Worm (Caenorhabditis elegans) whole organism, young adult: Measurements from ENCODE around the gene C09G1.4.

Experiments
- C17E4.6 ChIP-seq: fragments of 200-800 bp; sonication (Bioruptor generic); IDR thresholded peaks from 2 replicates; pipeline ENCODE4 v1.3.6; 2022; ENCODE audit warnings: missing genetic modification reagents, missing genetic modification characterization, missing compliant biosample characterization
- F55B11.4 ChIP-seq: sonication (generic microtip); optimal IDR thresholded peaks from 2 replicates; lab custom pipeline; 2016; ENCODE audit warnings: missing compliant biosample characterization, missing genetic modification characterization, borderline replicate concordance; ENCODE audit not compliant: insufficient read depth
- ama-1 ChIP-seq, 3 experiments: fragments of 150-350 bp in 1 of 3; sonication (generic microtip) in 2 of 3; optimal IDR thresholded peaks; 2 replicates each; lab custom pipeline; 2014 to 2018; ENCODE audit warnings: missing biosample characterization in 2 of 3, missing genetic modification characterization in 2 of 3, missing genetic modification reagents in 2 of 3
- let-607 ChIP-seq, 2 experiments: fragments of 200-800 bp in 1 of 2; sonication (Bioruptor generic) in 1 of 2; sonication (generic microtip) in 1 of 2; optimal IDR thresholded peaks; 2 replicates each; lab custom pipeline; 2016 to 2018; ENCODE audit warnings: mild to moderate bottlenecking in 2 of 2, missing compliant biosample characterization in 2 of 2, missing genetic modification characterization in 2 of 2, moderate library complexity in 2 of 2, missing genotype in 1 of 2
- nfya-1 ChIP-seq: sonication (generic microtip); optimal IDR thresholded peaks from 2 replicates; lab custom pipeline; 2017; ENCODE audit warnings: antibody characterized with exemption, missing compliant biosample characterization, missing genetic modification characterization, borderline replicate concordance; ENCODE audit not compliant: insufficient read depth
- sea-2 ChIP-seq: fragments of 200-800 bp; sonication (Bioruptor generic); IDR thresholded peaks from 2 replicates; pipeline ENCODE4 v1.3.6; 2022; ENCODE audit warnings: missing genetic modification characterization, missing compliant biosample characterization
- snpc-4 ChIP-seq, 5 experiments: fragments of 150-350 bp in 1 of 5; sonication (generic microtip) in 4 of 5; optimal IDR thresholded peaks; 2 replicates each; lab custom pipeline; 2014 to 2018; ENCODE audit warnings: missing genetic modification characterization in 5 of 5, missing biosample characterization in 3 of 5, antibody characterized with exemption in 2 of 5, mild to moderate bottlenecking in 2 of 5, missing compliant biosample characterization in 2 of 5, missing genotype in 2 of 5, moderate library complexity in 2 of 5, missing genetic modification reagents in 1 of 5

ce11 chrX:16024558-16024957 is 18.1 kb upstream of the C09G1.4 start:
- TF ChIP-seq ama-1 (optimal IDR thresholded peaks at IDR 0.05; lab: Kevin White, UChicago) (no peak), ama-1 (GFP tag; optimal IDR thresholded peaks at IDR 0.05; lab: Kevin White, UChicago) (no peak), C17E4.6 (GFP tag; lab: Robert Waterston, UW) (no peak), nfya-1 (tag; lab: Kevin White, UChicago) (no peak), let-607 (tag; optimal IDR thresholded peaks at IDR 0.05; lab: Kevin White, UChicago) (peak in 1 of 2 experiments; percentile 61), sea-2 (GFP tag; lab: Robert Waterston, UW) (no peak), F55B11.4 (no peak), snpc-4 (GFP tag; optimal IDR thresholded peaks at IDR 0.05; lab: Kevin White, UChicago) (peak; percentile 62), snpc-4 (tag; optimal IDR thresholded peaks at IDR 0.05; lab: Kevin White, UChicago) (peak; percentile 67 to 91 (median 82))
